Worm (Caenorhabditis elegans): ENCODE measurements around the gene C16B8.2.

- TF ChIP-seq pqm-1 (tag; optimal IDR thresholded peaks at IDR 0.05) = no peak
- TF ChIP-seq ama-1 (optimal IDR thresholded peaks at IDR 0.05) = no peak
- no peak for TF ChIP-seq nhr-11 (tag; optimal IDR thresholded peaks at IDR 0.05)
These were observed 40.7 kb upstream of the C16B8.2 start for ce11 chrX:4006966-4007365.

Measured in whole organism, late embryonic.